Worm (Caenorhabditis elegans) whole organism, L3 larva: ENCODE data around the gene F35C11.6.
A peak's percentile ranks its signal among the peaks of the same experiment; 100 is the strongest.

Experiments used
- ceh-28 ChIP-seq: fragments of 150-350 bp; optimal IDR thresholded peaks from 2 replicates; lab custom pipeline; 2014; ENCODE audit warnings: missing biosample characterization, missing genetic modification reagents, missing genetic modification characterization
- elt-3 ChIP-seq, 3 experiments: fragments of 150-350 bp in 1 of 3; sonication (generic microtip) in 2 of 3; optimal IDR thresholded peaks; 2 replicates in 2 of 3; 4 replicates in 1 of 3; lab custom pipeline; 2014 to 2017; ENCODE audit warnings: missing biosample characterization in 3 of 3, missing genetic modification characterization in 3 of 3
- lin-39 ChIP-seq: fragments of 150-350 bp; optimal IDR thresholded peaks from 2 replicates; lab custom pipeline; 2018; ENCODE audit warnings: missing biosample characterization, missing genetic modification reagents, missing genetic modification characterization
- nhr-12 ChIP-seq: fragments of 150-350 bp; optimal IDR thresholded peaks from 2 replicates; lab custom pipeline; 2014; ENCODE audit warnings: missing biosample characterization, missing genetic modification characterization
- skn-1 ChIP-seq: fragments of 150-350 bp; optimal IDR thresholded peaks from 2 replicates; lab custom pipeline; 2014; ENCODE audit warnings: missing biosample characterization, missing genetic modification characterization
- snpc-4 ChIP-seq: fragments of 150-350 bp; optimal IDR thresholded peaks from 2 replicates; lab custom pipeline; 2014; ENCODE audit warnings: missing biosample characterization, missing genetic modification characterization
- ztf-4 ChIP-seq: fragments of 150-350 bp; optimal IDR thresholded peaks from 2 replicates; lab custom pipeline; 2014; ENCODE audit warnings: missing biosample characterization, missing genetic modification characterization

DNA sequence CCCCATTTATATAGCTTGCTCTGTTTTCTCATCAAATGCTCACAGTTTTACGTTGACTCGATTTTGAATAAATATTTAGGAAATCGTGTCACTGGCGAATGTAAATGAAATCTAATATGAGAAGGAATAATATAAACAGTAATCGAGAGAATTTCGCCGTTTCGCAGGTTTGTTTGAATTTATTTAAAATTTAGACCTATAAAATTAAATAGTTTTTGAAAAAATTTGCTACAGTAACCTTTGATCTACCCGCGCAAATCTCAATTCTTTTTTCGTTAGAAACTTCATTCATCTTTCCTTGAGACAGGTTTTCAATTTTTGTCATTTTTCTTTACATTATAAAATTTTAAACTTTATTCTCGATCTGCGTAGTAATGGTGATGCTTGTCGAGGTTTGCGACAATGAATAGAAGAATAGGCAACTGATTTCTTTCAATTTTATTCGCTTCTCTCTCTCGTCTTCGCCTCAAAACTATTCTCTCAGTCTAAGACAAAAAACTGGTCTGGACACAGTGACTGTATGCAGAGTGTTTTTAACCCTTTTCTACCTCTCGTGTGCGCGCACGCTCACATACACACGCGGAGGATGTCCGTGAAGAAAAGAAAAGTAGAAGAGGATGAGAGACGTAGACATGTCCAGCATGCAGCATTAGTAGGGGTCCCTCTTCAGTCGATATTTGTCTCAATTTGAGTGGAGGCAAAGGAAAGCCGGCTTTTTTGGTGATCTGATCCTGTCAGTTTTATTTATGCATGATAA lies 36.5 kb downstream of the F35C11.6 start, which contains the start of gene dab-1:
- TF ChIP-seq ztf-4 (tag; lab: Kevin White, UChicago), result no peak
- no peak for TF ChIP-seq lin-39 (tag; lab: Kevin White, UChicago)
- no peak for TF ChIP-seq nhr-12 (tag; lab: Kevin White, UChicago)
- TF ChIP-seq elt-3 (tag; optimal IDR thresholded peaks at IDR 0.05; lab: Kevin White, UChicago), result no peak
- no peak for TF ChIP-seq ceh-28 (tag; lab: Kevin White, UChicago)
- no peak for TF ChIP-seq skn-1 (tag; lab: Kevin White, UChicago)
- peak; percentile 8 for TF ChIP-seq snpc-4 (tag; lab: Kevin White, UChicago)
